Worm (Caenorhabditis elegans): ENCODE results near the gene pfd-4.

The pfd-4 gene

ce11 chrIV:11298154-11299086, 16.6 kb upstream of the pfd-4 start, which contains the start of the genes B0035.15 and dnj-1:
B0035.15 (minus strand) TSS chrIV:11298252.
dnj-1 (plus strand) TSS chrIV:11299036.
- TF ChIP-seq mep-1 (tag; optimal IDR thresholded peaks at IDR 0.05): peak; percentile 56
- TF ChIP-seq dve-1 (tag; optimal IDR thresholded peaks at IDR 0.05; ENCODE audit: insufficient read depth): peak; percentile 46
- TF ChIP-seq lsy-2 (tag; optimal IDR thresholded peaks at IDR 0.05): peak in 1 of 2 experiments; percentile 53
- no peak for TF ChIP-seq snpc-4 (tag; optimal IDR thresholded peaks at IDR 0.05)
- peak; percentile 62 for TF ChIP-seq nhr-28 (tag; optimal IDR thresholded peaks at IDR 0.05)
- TF ChIP-seq dmd-6 (GFP tag; IDR thresholded peaks at IDR 0.05): no peak
- no peak for TF ChIP-seq rbr-2 (tag; optimal IDR thresholded peaks at IDR 0.05)
- no peak for TF ChIP-seq ceh-62 (tag; optimal IDR thresholded peaks at IDR 0.05)
- no peak for TF ChIP-seq egl-27 (tag; optimal IDR thresholded peaks at IDR 0.05)
- TF ChIP-seq Y48G9A.11 (GFP tag; IDR thresholded peaks at IDR 0.05): no peak
- TF ChIP-seq ceh-44 (GFP tag; IDR thresholded peaks at IDR 0.05): no peak
- peak; percentile 35 for TF ChIP-seq hlh-30 (tag; optimal IDR thresholded peaks at IDR 0.05; ENCODE audit: insufficient read depth)
- TF ChIP-seq madf-9 (GFP tag; conservative IDR thresholded peaks at IDR 0.05): no peak
- 0 out of 2 replicates have a peak, but pooled peaks have one; percentile 44 for TF ChIP-seq hmg-1.1 (GFP tag; IDR thresholded peaks at IDR 0.05)
- TF ChIP-seq R02D3.7 (tag; optimal IDR thresholded peaks at IDR 0.05): no peak
- peak; percentile 66 for TF ChIP-seq mes-2 (tag; optimal IDR thresholded peaks at IDR 0.05; ENCODE audit: poor library complexity, severe bottlenecking)
- peak; percentile 50 for TF ChIP-seq dpl-1 (GFP tag; optimal IDR thresholded peaks at IDR 0.05)
- TF ChIP-seq nhr-76 (tag; optimal IDR thresholded peaks at IDR 0.05): no peak
- peak; percentile 1 for TF ChIP-seq nhr-77 (tag; optimal IDR thresholded peaks at IDR 0.05)
- TF ChIP-seq daf-12 (tag; optimal IDR thresholded peaks at IDR 0.05): no peak
- TF ChIP-seq ztf-7 (tag; optimal IDR thresholded peaks at IDR 0.05): no peak
- TF ChIP-seq T26A8.4 (GFP tag; IDR thresholded peaks at IDR 0.05): no peak
- TF ChIP-seq spr-3 (GFP tag; optimal IDR thresholded peaks at IDR 0.05): no peak
- no peak for TF ChIP-seq nhr-111 (GFP tag; optimal IDR thresholded peaks at IDR 0.05)
- TF ChIP-seq php-3 (GFP tag; IDR thresholded peaks at IDR 0.05): no peak
- peak; percentile 23 for TF ChIP-seq hlh-11 (tag; optimal IDR thresholded peaks at IDR 0.05)
- TF ChIP-seq lin-38 (GFP tag; IDR thresholded peaks at IDR 0.05): peak; percentile 69
- no peak for TF ChIP-seq tra-1 (GFP tag; IDR thresholded peaks at IDR 0.05)
- TF ChIP-seq ztf-11 (tag; optimal IDR thresholded peaks at IDR 0.05): no peak

- no peak for TF ChIP-seq madf-5 (GFP tag; IDR thresholded peaks at IDR 0.05)
- TF ChIP-seq rbr-2 (tag; optimal IDR thresholded peaks at IDR 0.05): no peak
- TF ChIP-seq ZK546.5 (tag; optimal IDR thresholded peaks at IDR 0.05): no peak
- no peak for TF ChIP-seq mdt-29 (GFP tag; IDR thresholded peaks at IDR 0.05)
- TF ChIP-seq nhr-28 (tag; optimal IDR thresholded peaks at IDR 0.05): no peak
- no peak for TF ChIP-seq tra-1 (GFP tag; IDR thresholded peaks at IDR 0.05)
- TF ChIP-seq fkh-10 (GFP tag; optimal IDR thresholded peaks at IDR 0.05): no peak
- TF ChIP-seq hlh-30 (tag; optimal IDR thresholded peaks at IDR 0.05; ENCODE audit: insufficient read depth): no peak
- no peak for TF ChIP-seq ceh-20 (GFP tag; IDR thresholded peaks at IDR 0.05)
- no peak for TF ChIP-seq spr-3 (GFP tag; optimal IDR thresholded peaks at IDR 0.05)
- no peak for TF ChIP-seq dmd-8 (GFP tag; IDR thresholded peaks at IDR 0.05)
- TF ChIP-seq unc-39 (tag; optimal IDR thresholded peaks at IDR 0.05): no peak
Observed at ce11 chrIV:11304970-11305369, 10.0 kb upstream of the pfd-4 start.

- TF ChIP-seq sdz-12 (GFP tag; optimal IDR thresholded peaks at IDR 0.05): no peak
- no peak for TF ChIP-seq daf-8 (GFP tag; IDR thresholded peaks at IDR 0.05)
- TF ChIP-seq nhr-102 (tag; optimal IDR thresholded peaks at IDR 0.05): no peak
- no peak for TF ChIP-seq snpc-1.2 (GFP tag; IDR thresholded peaks at IDR 0.05)
- TF ChIP-seq unc-39 (tag; optimal IDR thresholded peaks at IDR 0.05): no peak
- TF ChIP-seq daf-12 (tag; optimal IDR thresholded peaks at IDR 0.05): no peak
- 0 out of 2 replicates have a peak, but pooled peaks have one; percentile 25 for TF ChIP-seq dmd-6 (GFP tag; IDR thresholded peaks at IDR 0.05)
- no peak for TF ChIP-seq daf-16 (GFP tag; optimal IDR thresholded peaks at IDR 0.05)
- TF ChIP-seq daf-16 (tag; optimal IDR thresholded peaks at IDR 0.05): peak; percentile 39
- no peak for TF ChIP-seq unc-130 (GFP tag; optimal IDR thresholded peaks at IDR 0.05)
- no peak for TF ChIP-seq lin-1 (GFP tag; IDR thresholded peaks at IDR 0.05)
- TF ChIP-seq dve-1 (tag; optimal IDR thresholded peaks at IDR 0.05; ENCODE audit: insufficient read depth): peak; percentile 58
- no peak for TF ChIP-seq ceh-82 (tag; optimal IDR thresholded peaks at IDR 0.05)
- TF ChIP-seq zfp-3 (GFP tag; conservative IDR thresholded peaks at IDR 0.05): no peak
- TF ChIP-seq dmd-8 (GFP tag; IDR thresholded peaks at IDR 0.05): no peak
- TF ChIP-seq php-3 (GFP tag; IDR thresholded peaks at IDR 0.05): peak; percentile 95
- no peak for TF ChIP-seq lir-3 (tag; optimal IDR thresholded peaks at IDR 0.05)
- no peak for TF ChIP-seq mes-2 (tag; optimal IDR thresholded peaks at IDR 0.05; ENCODE audit: poor library complexity, severe bottlenecking)
Observed at ce11 chrIV:11306548-11306947, 8.5 kb upstream of the pfd-4 start, which contains the start of gene B0035.13. B0035.13 (minus strand) TSS chrIV:11306720.

All from whole organism, L4 larva.